Fruit fly (Drosophila melanogaster): ENCODE results near the gene Plap.

dm6 chr2L:1122711-1122960, 47.5 kb downstream of the Plap start:
- TF ChIP-seq Sin3A (optimal IDR thresholded peaks at IDR 0.05) (no peak), insv (optimal IDR thresholded peaks at IDR 0.05) (no peak), h (optimal IDR thresholded peaks at IDR 0.05) (no peak), Myc (optimal IDR thresholded peaks at IDR 0.05) (no peak), psq (optimal IDR thresholded peaks at IDR 0.05) (no peak)
